Fruit fly (Drosophila melanogaster): Measurements from ENCODE around the gene CG14949.

CG14949 gene

DNA sequence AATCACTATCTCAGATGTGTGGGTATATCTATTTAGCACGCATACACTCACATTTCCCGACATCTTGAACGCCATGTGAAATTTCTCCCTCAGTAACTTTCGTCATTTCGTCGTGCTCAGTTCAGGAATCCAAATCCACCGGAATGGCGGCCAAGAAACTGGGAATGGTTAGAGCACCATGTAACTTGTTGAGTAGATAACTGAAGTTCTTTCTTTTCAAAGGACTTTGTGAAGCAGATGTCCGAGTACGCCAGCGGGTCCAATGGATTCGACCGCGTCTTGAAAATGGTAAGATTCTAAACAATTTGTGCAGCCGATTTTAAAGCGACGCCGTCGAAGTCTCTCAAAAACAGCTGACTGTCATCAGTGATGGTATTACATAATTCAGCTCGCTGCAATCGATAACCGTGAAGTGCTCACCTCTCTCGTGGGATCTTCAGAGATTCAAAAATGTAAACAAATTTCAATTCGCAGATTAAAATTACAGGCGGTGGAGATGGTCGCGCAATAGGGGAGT lies 44.0 kb downstream of the CG14949 start, which contains the start of the genes CG16985 and CG12182:
Gene CG16985, plus strand, starts transcription at position 84 of the 517 bp plus-strand sequence.
Gene CG12182, minus strand, starts transcription at position 366 of the 517 bp plus-strand sequence.
- peak; percentile 29 for TF ChIP-seq CG17186 (GFP tag; optimal IDR thresholded peaks at IDR 0.05)
- peak; percentile 46 for TF ChIP-seq MESR4 (GFP tag; optimal IDR thresholded peaks at IDR 0.05)
- peak; percentile 10 for TF ChIP-seq YL-1 (GFP tag; optimal IDR thresholded peaks at IDR 0.05)
- peak; percentile 10 for TF ChIP-seq stwl (tag; optimal IDR thresholded peaks at IDR 0.05)
- TF ChIP-seq cg (GFP tag; optimal IDR thresholded peaks at IDR 0.05): peak; percentile 57
- TF ChIP-seq grau (tag; optimal IDR thresholded peaks at IDR 0.05): peak; percentile 63
- TF ChIP-seq E2f2 (GFP tag; IDR thresholded peaks at IDR 0.05): peak; percentile 77
- TF ChIP-seq CG2116 (GFP tag; optimal IDR thresholded peaks at IDR 0.05): peak; percentile 62
- no peak for TF ChIP-seq CrebB (tag; optimal IDR thresholded peaks at IDR 0.05)
- TF ChIP-seq sob (GFP tag; IDR thresholded peaks at IDR 0.05): 0 out of 2 replicates have a peak, but pooled peaks have one; percentile 32
- TF ChIP-seq vnd (GFP tag; IDR thresholded peaks at IDR 0.05; ENCODE audit: partially characterized antibody): 0 out of 3 replicates have a peak, but pooled peaks have one; percentile 20
- TF ChIP-seq CG4360 (GFP tag; IDR thresholded peaks at IDR 0.05): no peak
- TF ChIP-seq sens (GFP tag): peak; percentile 25
- TF ChIP-seq tna (GFP tag; IDR thresholded peaks at IDR 0.05; ENCODE audit: partially characterized antibody): 0 out of 2 replicates have a peak, but pooled peaks have one; percentile 7
- no peak for TF ChIP-seq mld (GFP tag; IDR thresholded peaks at IDR 0.05; ENCODE audit: partially characterized antibody)
- TF ChIP-seq Myb (GFP tag; optimal IDR thresholded peaks at IDR 0.05): peak; percentile 78
- peak; percentile 41 for TF ChIP-seq pzg (GFP tag; optimal IDR thresholded peaks at IDR 0.05)
- TF ChIP-seq Med (GFP tag): peak; percentile 83
- TF ChIP-seq Stat92E (GFP tag; optimal IDR thresholded peaks at IDR 0.05): peak in 1 of 3 experiments; percentile 21
- TF ChIP-seq ato (GFP tag; IDR thresholded peaks at IDR 0.05; ENCODE audit: partially characterized antibody): peak; percentile 69
- TF ChIP-seq CG14710 (tag; optimal IDR thresholded peaks at IDR 0.05): peak; percentile 7
- TF ChIP-seq CG10209 (GFP tag; optimal IDR thresholded peaks at IDR 0.05): no peak
- peak; percentile 84 for TF ChIP-seq Sry-δ (GFP tag; optimal IDR thresholded peaks at IDR 0.05)
- peak; percentile 54 for TF ChIP-seq BEAF-32 (GFP tag; optimal IDR thresholded peaks at IDR 0.05)
- TF ChIP-seq CG34224 (GFP tag; IDR thresholded peaks at IDR 0.05; ENCODE audit: partially characterized antibody): peak; percentile 29; the same call in 2 of the 3 replicates
- no peak for TF ChIP-seq Abd-B (GFP tag; optimal IDR thresholded peaks at IDR 0.05)
- peak; percentile 5 for TF ChIP-seq CG12391 (tag; optimal IDR thresholded peaks at IDR 0.05)
- 0 out of 2 replicates have a peak, but pooled peaks have one; percentile 47 for TF ChIP-seq sna (GFP tag; IDR thresholded peaks at IDR 0.05; ENCODE audit: partially characterized antibody)
- no peak for TF ChIP-seq CG1233 (GFP tag; optimal IDR thresholded peaks at IDR 0.05)
- peak; percentile 13; the same call in 1 of the 2 replicates for TF ChIP-seq CG6689 (GFP tag; IDR thresholded peaks at IDR 0.05)
- TF ChIP-seq nau (GFP tag; optimal IDR thresholded peaks at IDR 0.05): no peak
- no peak for TF ChIP-seq bowl (GFP tag; IDR thresholded peaks at IDR 0.05)
- peak; percentile 21 for TF ChIP-seq Sin3A (optimal IDR thresholded peaks at IDR 0.05)
- no peak for TF ChIP-seq emc (GFP tag; optimal IDR thresholded peaks at IDR 0.05)
- peak; percentile 55; the same call in 1 of the 3 replicates for TF ChIP-seq CG34422 (GFP tag; IDR thresholded peaks at IDR 0.05)
- peak; percentile 68 for TF ChIP-seq phol (tag; optimal IDR thresholded peaks at IDR 0.05)
- TF ChIP-seq ranshi (GFP tag; IDR thresholded peaks at IDR 0.05): no peak
- no peak for TF ChIP-seq schlank (tag; optimal IDR thresholded peaks at IDR 0.05)
- 0 out of 3 replicates have a peak, but pooled peaks have one; percentile 19 for TF ChIP-seq CG7357 (GFP tag; IDR thresholded peaks at IDR 0.05)
- peak; percentile 77 for TF ChIP-seq nerfin-1 (tag; optimal IDR thresholded peaks at IDR 0.05)
- peak; percentile 59 for TF ChIP-seq bbx (GFP tag; IDR thresholded peaks at IDR 0.05; ENCODE audit: partially characterized antibody)
- no peak for TF ChIP-seq CG32772 (GFP tag; IDR thresholded peaks at IDR 0.05)
- peak; percentile 47; the same call in 2 of the 3 replicates for TF ChIP-seq row (GFP tag; IDR thresholded peaks at IDR 0.05)
- no peak for TF ChIP-seq CG10321 (GFP tag; IDR thresholded peaks at IDR 0.05)
- no peak for TF ChIP-seq NC2β (GFP tag; optimal IDR thresholded peaks at IDR 0.05)
- peak; percentile 69; the same call in 2 of the 3 replicates for TF ChIP-seq Opbp (GFP tag; IDR thresholded peaks at IDR 0.05; ENCODE audit: partially characterized antibody)
- peak; percentile 44 for TF ChIP-seq Bgb (GFP tag; IDR thresholded peaks at IDR 0.05; ENCODE audit: partially characterized antibody)
- TF ChIP-seq CG16813 (GFP tag; IDR thresholded peaks at IDR 0.05; ENCODE audit: partially characterized antibody): peak; percentile 34; the same call in 1 of the 3 replicates
